Fruit fly (Drosophila melanogaster) whole organism, embryonic: ENCODE data around the gene Ssl2.
A peak's percentile ranks its signal among the peaks of the same experiment; 100 is the strongest.

Experiments
- C15 ChIP-seq: fragments of 200-800 bp; sonication (Bioruptor generic); IDR thresholded peaks from 3 replicates; pipeline ENCODE4 v1.3.6; 2022; ENCODE audit warnings: missing biosample characterization, missing genetic modification characterization
- CG10209 ChIP-seq: fragments of 200-800 bp; sonication (Bioruptor generic); optimal IDR thresholded peaks from 3 replicates; lab custom pipeline; 2017; ENCODE audit warnings: missing biosample characterization, mild to moderate bottlenecking, missing genetic modification characterization, missing genetic modification reagents
- CG11695 ChIP-seq: fragments of 200-800 bp; sonication (Bioruptor generic); IDR thresholded peaks from 3 replicates; pipeline ENCODE4 v1.3.6; 2022; ENCODE audit warnings: missing biosample characterization, missing genetic modification characterization
- CG12769 ChIP-seq: fragments of 200-800 bp; sonication (Bioruptor generic); optimal IDR thresholded peaks from 2 replicates; lab custom pipeline; 2019; ENCODE audit warnings: missing biosample characterization, mild to moderate bottlenecking, missing genetic modification characterization, moderate library complexity
- CG13424 ChIP-seq: fragments of 200-800 bp; sonication (Bioruptor generic); optimal IDR thresholded peaks from 2 replicates; lab custom pipeline; 2019; ENCODE audit warnings: missing biosample characterization, mild to moderate bottlenecking, missing genetic modification characterization, moderate library complexity
- CG13624 ChIP-seq: fragments of 200-800 bp; sonication (Bioruptor generic); optimal IDR thresholded peaks from 2 replicates; lab custom pipeline; 2016; ENCODE audit warnings: missing biosample characterization, missing genetic modification characterization
- CG15011 ChIP-seq: fragments of 200-800 bp; sonication (Bioruptor generic); optimal IDR thresholded peaks from 3 replicates; lab custom pipeline; 2018; ENCODE audit warnings: missing biosample characterization, mild to moderate bottlenecking, missing genetic modification characterization
- CG1529 ChIP-seq: fragments of 200-800 bp; sonication (Bioruptor generic); optimal IDR thresholded peaks from 3 replicates; lab custom pipeline; 2018; ENCODE audit warnings: missing biosample characterization, missing genetic modification characterization
- CG2120 ChIP-seq: fragments of 200-800 bp; sonication (Bioruptor generic); optimal IDR thresholded peaks from 3 replicates; lab custom pipeline; 2016; ENCODE audit warnings: missing biosample characterization, missing genetic modification characterization
- CG2678 ChIP-seq: fragments of 200-800 bp; sonication (Bioruptor generic); optimal IDR thresholded peaks from 3 replicates; lab custom pipeline; 2019; ENCODE audit warnings: missing biosample characterization, mild to moderate bottlenecking, missing genetic modification characterization, moderate library complexity
- CG5953 ChIP-seq: fragments of 200-800 bp; sonication (Bioruptor generic); IDR thresholded peaks from 2 replicates; pipeline ENCODE4 v1.3.6; 2022; ENCODE audit warnings: missing biosample characterization, missing genetic modification characterization
- CG6272 ChIP-seq: fragments of 200-800 bp; sonication (Bioruptor generic); IDR thresholded peaks from 2 replicates; pipeline ENCODE4 v1.3.6; 2022; ENCODE audit warnings: missing biosample characterization, missing genetic modification characterization
- CG6689 ChIP-seq: fragments of 200-800 bp; sonication (Bioruptor generic); IDR thresholded peaks from 2 replicates; pipeline ENCODE4 v1.3.6; 2022; ENCODE audit warnings: missing biosample characterization, missing genetic modification characterization
- CG7372 ChIP-seq: fragments of 200-800 bp; sonication (Bioruptor generic); IDR thresholded peaks from 2 replicates; pipeline ENCODE4 v1.3.6; 2022; ENCODE audit warnings: missing biosample characterization, missing genetic modification characterization
- CG8924 ChIP-seq: fragments of 200-800 bp; optimal IDR thresholded peaks from 3 replicates; lab custom pipeline; 2019; ENCODE audit warnings: missing biosample characterization, mild to moderate bottlenecking, missing genetic modification characterization, moderate library complexity
- CG9609 ChIP-seq: fragments of 200-800 bp; sonication (Bioruptor generic); optimal IDR thresholded peaks from 3 replicates; lab custom pipeline; 2016; ENCODE audit warnings: missing biosample characterization, missing genetic modification characterization
- CTCF ChIP-seq: fragments of 200-800 bp; sonication (Bioruptor generic); optimal IDR thresholded peaks from 2 replicates; lab custom pipeline; 2017; ENCODE audit warnings: missing biosample characterization, mild to moderate bottlenecking, missing genetic modification characterization, moderate library complexity
- CoRest ChIP-seq: fragments of 200-800 bp; sonication (Bioruptor generic); optimal IDR thresholded peaks from 3 replicates; lab custom pipeline; 2018; ENCODE audit warnings: missing biosample characterization, mild to moderate bottlenecking, missing genetic modification characterization, moderate library complexity
- Dp ChIP-seq: fragments of 200-800 bp; sonication (Bioruptor generic); optimal IDR thresholded peaks from 2 replicates; lab custom pipeline; 2018; ENCODE audit warnings: missing biosample characterization, mild to moderate bottlenecking, missing genetic modification characterization, moderate library complexity
- HLH4C ChIP-seq: fragments of 200-800 bp; sonication (Bioruptor generic); IDR thresholded peaks from 3 replicates; pipeline ENCODE4 v1.3.6; 2022; ENCODE audit warnings: missing biosample characterization, missing genetic modification characterization; ENCODE audit not compliant: partially characterized antibody
- HLHmδ ChIP-seq: fragments of 200-800 bp; sonication (Bioruptor generic); optimal IDR thresholded peaks from 2 replicates; lab custom pipeline; 2018; ENCODE audit warnings: missing biosample characterization, mild to moderate bottlenecking, missing genetic modification characterization, moderate library complexity
- Hmx ChIP-seq: fragments of 200-800 bp; sonication (Bioruptor generic); optimal IDR thresholded peaks from 2 replicates; lab custom pipeline; 2016; ENCODE audit warnings: missing biosample characterization, missing genetic modification characterization
- Hsf ChIP-seq: fragments of 200-800 bp; sonication (Bioruptor generic); optimal IDR thresholded peaks from 3 replicates; lab custom pipeline; 2016; ENCODE audit warnings: missing biosample characterization, missing genetic modification characterization
- MESR4 ChIP-seq: fragments of 200-800 bp; sonication (Bioruptor generic); optimal IDR thresholded peaks from 2 replicates; lab custom pipeline; 2018; ENCODE audit warnings: missing biosample characterization, mild to moderate bottlenecking, missing genetic modification characterization, moderate library complexity
- Max ChIP-seq: fragments of 200-800 bp; sonication (Bioruptor generic); optimal IDR thresholded peaks from 2 replicates; lab custom pipeline; 2016; ENCODE audit warnings: missing biosample characterization, mild to moderate bottlenecking, missing genetic modification characterization
- NfI ChIP-seq: fragments of 200-800 bp; sonication (Bioruptor generic); optimal IDR thresholded peaks from 3 replicates; lab custom pipeline; 2018; ENCODE audit warnings: missing biosample characterization, mild to moderate bottlenecking, missing genetic modification characterization, moderate library complexity
- Sox100B ChIP-seq: fragments of 200-800 bp; sonication (Bioruptor generic); optimal IDR thresholded peaks from 3 replicates; lab custom pipeline; 2018; ENCODE audit warnings: missing biosample characterization, mild to moderate bottlenecking, missing genetic modification characterization
- Sry-β ChIP-seq: fragments of 200-800 bp; sonication (Bioruptor generic); optimal IDR thresholded peaks from 2 replicates; lab custom pipeline; 2018; ENCODE audit warnings: missing biosample characterization, mild to moderate bottlenecking, missing genetic modification characterization, moderate library complexity
- TFAM ChIP-seq: fragments of 200-800 bp; sonication (Bioruptor generic); optimal IDR thresholded peaks from 2 replicates; lab custom pipeline; 2017; ENCODE audit warnings: missing biosample characterization, missing genetic modification characterization, inconsistent platforms
- Xrp1 ChIP-seq: fragments of 200-800 bp; sonication (Bioruptor generic); IDR thresholded peaks from 2 replicates; pipeline ENCODE4 v1.3.6; 2022; ENCODE audit warnings: missing biosample characterization, missing genetic modification characterization
- abd-A ChIP-seq: fragments of 200-800 bp; sonication (Bioruptor generic); optimal IDR thresholded peaks from 3 replicates; lab custom pipeline; 2019; ENCODE audit warnings: missing biosample characterization, mild to moderate bottlenecking, missing genetic modification characterization, moderate library complexity
- ap ChIP-seq: fragments of 200-800 bp; sonication (Bioruptor generic); IDR thresholded peaks from 2 replicates; pipeline ENCODE4 v1.3.6; 2022; ENCODE audit warnings: missing biosample characterization, missing genetic modification characterization
- ato ChIP-seq: fragments of 200-800 bp; sonication (Bioruptor generic); IDR thresholded peaks from 2 replicates; pipeline ENCODE4 v1.3.6; 2022; ENCODE audit warnings: missing biosample characterization, missing genetic modification characterization; ENCODE audit not compliant: partially characterized antibody
- cad ChIP-seq: fragments of >200 bp; optimal IDR thresholded peaks from 2 replicates; lab custom pipeline; 2017; ENCODE audit warnings: missing biosample characterization, missing genetic modification characterization
- danr ChIP-seq: fragments of 200-800 bp; sonication (Bioruptor generic); IDR thresholded peaks from 2 replicates; pipeline ENCODE4 v1.3.6; 2022; ENCODE audit warnings: missing biosample characterization, missing genetic modification characterization
- dati ChIP-seq: fragments of 200-800 bp; sonication (Bioruptor generic); IDR thresholded peaks from 2 replicates; pipeline ENCODE4 v1.3.6; 2022; ENCODE audit warnings: missing biosample characterization, missing genetic modification characterization
- ems ChIP-seq: fragments of 200-800 bp; sonication (Bioruptor generic); optimal IDR thresholded peaks from 3 replicates; lab custom pipeline; 2016; ENCODE audit warnings: missing biosample characterization, missing genetic modification characterization
- en ChIP-seq: fragments of 200-800 bp; sonication (Bioruptor generic); optimal IDR thresholded peaks from 2 replicates; lab custom pipeline; 2016; ENCODE audit warnings: missing biosample characterization, missing genetic modification characterization
- inv ChIP-seq: fragments of 200-800 bp; sonication (Bioruptor generic); IDR thresholded peaks from 2 replicates; pipeline ENCODE4 v1.3.6; 2022; ENCODE audit warnings: missing biosample characterization, missing genetic modification characterization; ENCODE audit not compliant: partially characterized antibody
- oc ChIP-seq: fragments of 200-800 bp; sonication (Bioruptor generic); optimal IDR thresholded peaks from 2 replicates; lab custom pipeline; 2018; ENCODE audit warnings: missing biosample characterization, mild to moderate bottlenecking, missing genetic modification characterization, moderate library complexity
- onecut ChIP-seq: fragments of 200-800 bp; sonication (Bioruptor generic); IDR thresholded peaks from 2 replicates; pipeline ENCODE4 v1.3.6; 2022; ENCODE audit warnings: missing biosample characterization, missing genetic modification characterization
- org-1 ChIP-seq: fragments of 200-800 bp; sonication (Bioruptor generic); optimal IDR thresholded peaks from 2 replicates; lab custom pipeline; 2017; ENCODE audit warnings: missing biosample characterization, missing genetic modification characterization
- peb ChIP-seq: fragments of 200-800 bp; sonication (Bioruptor generic); IDR thresholded peaks from 2 replicates; pipeline ENCODE4 v1.3.6; 2022; ENCODE audit warnings: missing biosample characterization, missing genetic modification characterization
- prd ChIP-seq, 3 experiments: fragments of >200 bp in 2 of 3; fragments of 200-800 bp in 1 of 3; sonication (Bioruptor generic) in 1 of 3; optimal IDR thresholded peaks in 2 of 3; IDR thresholded peaks in 1 of 3; 2 replicates in 2 of 3; 3 replicates in 1 of 3; pipeline versions ENCODE4 v1.3.6 to Lab custom; 2017 to 2022; ENCODE audit warnings: missing biosample characterization in 1 of 3, missing genetic modification characterization in 1 of 3
- pzg ChIP-seq: fragments of 200-800 bp; sonication (Bioruptor generic); optimal IDR thresholded peaks from 3 replicates; lab custom pipeline; 2018; ENCODE audit warnings: missing biosample characterization, mild to moderate bottlenecking, missing genetic modification characterization, moderate library complexity
- rib ChIP-seq: fragments of 200-800 bp; sonication (Bioruptor generic); IDR thresholded peaks from 2 replicates; pipeline ENCODE4 v1.3.6; 2022; ENCODE audit warnings: missing biosample characterization, missing genetic modification characterization
- sens ChIP-seq: fragments of 200-800 bp; sonication (Bioruptor generic); peaks from one replicate; lab custom pipeline; 2016; ENCODE audit warnings: missing biosample characterization, missing genetic modification characterization
- toy ChIP-seq: fragments of 200-800 bp; sonication (Bioruptor generic); IDR thresholded peaks from 2 replicates; pipeline ENCODE4 v1.3.6; 2022; ENCODE audit warnings: missing biosample characterization, missing genetic modification characterization
- vnd ChIP-seq: fragments of 200-800 bp; sonication (Bioruptor generic); IDR thresholded peaks from 3 replicates; pipeline ENCODE4 v1.3.6; 2022; ENCODE audit warnings: missing biosample characterization, missing genetic modification characterization; ENCODE audit not compliant: partially characterized antibody
- zen ChIP-seq: fragments of 200-800 bp; sonication (Bioruptor generic); optimal IDR thresholded peaks from 3 replicates; lab custom pipeline; 2018; ENCODE audit warnings: missing biosample characterization, mild to moderate bottlenecking, missing genetic modification characterization, moderate library complexity

Ssl2 gene

dm6 chr3R:29039704-29040430, 7.4 kb upstream of the Ssl2 start (continued):
- no peak for TF ChIP-seq onecut (GFP tag; lab: Robert Waterston, UW)
- TF ChIP-seq NfI, result peak; percentile 53
- TF ChIP-seq CG8924 (tag; lab: Kevin White, UChicago), result peak; percentile 8
- no peak for TF ChIP-seq Xrp1 (GFP tag; lab: Robert Waterston, UW)
- no peak for TF ChIP-seq CG5953
- TF ChIP-seq CG12769, result peak; percentile 56
- TF ChIP-seq CG6689 (GFP tag; lab: Robert Waterston, UW), result 0 out of 2 replicates have a peak, but pooled peaks have one; percentile 10
- TF ChIP-seq ems (GFP tag; lab: Kevin White, UChicago), result peak; percentile 55
- TF ChIP-seq Max (GFP tag; lab: Kevin White, UChicago), result peak; percentile 46
- TF ChIP-seq CG10209 (GFP tag; lab: Kevin White, UChicago), result peak; percentile 21
- TF ChIP-seq CoRest (tag; lab: Kevin White, UChicago), result peak; percentile 34
- no peak for TF ChIP-seq Sox100B (GFP tag; lab: Kevin White, UChicago)
- no peak for TF ChIP-seq HLHmδ (GFP tag; lab: Kevin White, UChicago)
- peak; percentile 4 for TF ChIP-seq CG15011 (GFP tag; lab: Kevin White, UChicago)
- TF ChIP-seq inv, result no peak
- peak; percentile 92 for TF ChIP-seq sens (GFP tag; lab: Kevin White, UChicago)
- no peak for TF ChIP-seq toy (GFP tag; lab: Robert Waterston, UW)
- peak; percentile 9 for TF ChIP-seq en (GFP tag; lab: Kevin White, UChicago)
- no peak for TF ChIP-seq peb (GFP tag; lab: Robert Waterston, UW)
- TF ChIP-seq Sry-β (GFP tag; lab: Kevin White, UChicago), result no peak
- TF ChIP-seq C15 (GFP tag; lab: Robert Waterston, UW), result no peak
- TF ChIP-seq TFAM, result no peak
- no peak for TF ChIP-seq CG11695
- TF ChIP-seq CTCF (GFP tag; lab: Kevin White, UChicago), result no peak
- no peak for TF ChIP-seq ap (GFP tag; lab: Robert Waterston, UW)
- no peak for TF ChIP-seq dati (GFP tag; lab: Robert Waterston, UW)
- TF ChIP-seq CG9609 (GFP tag; lab: Kevin White, UChicago), result peak; percentile 27
- no peak for TF ChIP-seq oc (tag; lab: Kevin White, UChicago)
- no peak for TF ChIP-seq rib (GFP tag; lab: Robert Waterston, UW)
- no peak for TF ChIP-seq danr (GFP tag; lab: Robert Waterston, UW)
- peak; percentile 24 for TF ChIP-seq CG2678 (tag; lab: Kevin White, UChicago)
- no peak for TF ChIP-seq cad (GFP tag; lab: Kevin White, UChicago)
- TF ChIP-seq zen, result peak; percentile 71
- TF ChIP-seq ato (GFP tag; lab: Robert Waterston, UW), result no peak
- peak; percentile 16 for TF ChIP-seq Hmx (GFP tag; lab: Kevin White, UChicago)
- TF ChIP-seq CG6272 (GFP tag; lab: Robert Waterston, UW), result no peak
- no peak for TF ChIP-seq vnd
- no peak for TF ChIP-seq CG1529 (GFP tag; lab: Kevin White, UChicago)
- peak; percentile 56 for TF ChIP-seq CG2120
- TF ChIP-seq Hsf (GFP tag; lab: Kevin White, UChicago), result peak; percentile 30
- peak; percentile 11 for TF ChIP-seq CG13624 (GFP tag; lab: Kevin White, UChicago)
- peak; percentile 62 for TF ChIP-seq pzg (GFP tag; lab: Kevin White, UChicago)
- peak; percentile 26 for TF ChIP-seq MESR4 (GFP tag; lab: Kevin White, UChicago)
- TF ChIP-seq CG13424, result no peak
- TF ChIP-seq CG7372 (GFP tag; lab: Robert Waterston, UW), result no peak
- TF ChIP-seq abd-A (tag; lab: Kevin White, UChicago), result no peak
- no peak for TF ChIP-seq prd (optimal IDR thresholded peaks at IDR 0.05; lab: Kevin White, UChicago)
- 0 out of 3 replicates have a peak, but pooled peaks have one; percentile 17 for TF ChIP-seq prd (GFP tag; IDR thresholded peaks at IDR 0.05; lab: Robert Waterston, UW)
- no peak for TF ChIP-seq org-1 (GFP tag; lab: Kevin White, UChicago)
- no peak for TF ChIP-seq HLH4C (GFP tag; lab: Robert Waterston, UW)
- TF ChIP-seq Dp (GFP tag; lab: Kevin White, UChicago), result peak; percentile 57
